Fruit fly (Drosophila melanogaster) whole organism: ENCODE data around the gene CG1024.

ENCODE experiments used
- pan ChIP-seq: fragments of >200 bp; optimal IDR thresholded peaks from 2 replicates; lab custom pipeline; 2017
- psq ChIP-seq: fragments of >200 bp; optimal IDR thresholded peaks from 2 replicates; lab custom pipeline; 2017

DNA sequence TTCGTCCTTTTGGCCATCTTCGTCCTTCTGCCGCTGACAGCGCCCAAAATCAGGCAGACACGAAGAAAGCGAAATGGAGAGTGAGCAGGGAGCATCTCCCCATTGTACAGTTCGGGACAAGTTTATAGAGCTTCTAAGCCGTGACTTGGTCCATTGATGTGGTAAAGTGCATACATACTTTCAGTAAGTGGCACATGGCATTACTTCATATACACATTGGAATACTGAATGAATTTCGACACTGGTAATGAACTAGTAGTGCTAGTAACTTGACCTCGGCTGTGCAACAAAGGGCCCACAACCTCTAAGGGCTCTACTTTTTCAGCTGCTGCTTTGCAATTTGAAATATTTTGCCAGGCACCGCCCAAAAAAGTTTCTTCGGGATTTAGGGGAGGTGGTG lies 36.1 kb upstream of the CG1024 start:
- TF ChIP-seq psq (lab: Kevin White, UChicago) = no peak
- no peak for TF ChIP-seq pan (lab: Kevin White, UChicago)
